Fruit fly (Drosophila melanogaster): ENCODE measurements around the gene Ugt37A1.

Ugt37A1 gene

dm6 chr2L:20334918-20335317, 39.0 kb downstream of the Ugt37A1 start (continued):
- TF ChIP-seq Smox (GFP tag; optimal IDR thresholded peaks at IDR 0.05) (no peak), CG34406 (GFP tag; optimal IDR thresholded peaks at IDR 0.05) (peak; percentile 39), Hr4 (GFP tag; optimal IDR thresholded peaks at IDR 0.05) (peak; percentile 63), ss (GFP tag; optimal IDR thresholded peaks at IDR 0.05) (no peak), Blimp-1 (GFP tag; optimal IDR thresholded peaks at IDR 0.05) (no peak), net (GFP tag; optimal IDR thresholded peaks at IDR 0.05) (peak; percentile 69), CG8119 (GFP tag; IDR thresholded peaks at IDR 0.05) (peak; percentile 86), Eip93F (GFP tag; optimal IDR thresholded peaks at IDR 0.05) (no peak), Lpt (GFP tag; optimal IDR thresholded peaks at IDR 0.05) (peak; percentile 71), svp (GFP tag) (no peak), CG1621 (tag; optimal IDR thresholded peaks at IDR 0.05) (no peak), dsx (GFP tag; optimal IDR thresholded peaks at IDR 0.05; ENCODE audit: poor library complexity, severe bottlenecking) (peak; percentile 31), CG6854 (GFP tag; optimal IDR thresholded peaks at IDR 0.05) (no peak), vri (GFP tag; optimal IDR thresholded peaks at IDR 0.05) (no peak), esn (GFP tag; optimal IDR thresholded peaks at IDR 0.05) (peak; percentile 7), cyc (GFP tag; optimal IDR thresholded peaks at IDR 0.05) (no peak), Sox15 (GFP tag; optimal IDR thresholded peaks at IDR 0.05) (no peak), CG6792 (GFP tag; optimal IDR thresholded peaks at IDR 0.05) (peak; percentile 32), dac (GFP tag; optimal IDR thresholded peaks at IDR 0.05) (peak; percentile 62), Ets96B (tag; optimal IDR thresholded peaks at IDR 0.05) (peak; percentile 32), CG15336 (GFP tag; IDR thresholded peaks at IDR 0.05) (peak; percentile 92), CG6808 (GFP tag; optimal IDR thresholded peaks at IDR 0.05) (no peak), pdm3 (GFP tag; optimal IDR thresholded peaks at IDR 0.05) (peak; percentile 40), CG8319 (GFP tag; optimal IDR thresholded peaks at IDR 0.05) (no peak), acj6 (GFP tag; optimal IDR thresholded peaks at IDR 0.05) (peak; percentile 57), Ets21C (GFP tag; optimal IDR thresholded peaks at IDR 0.05) (no peak), Hr39 (GFP tag; optimal IDR thresholded peaks at IDR 0.05) (no peak), CG11762 (GFP tag; optimal IDR thresholded peaks at IDR 0.05; ENCODE audit: insufficient read depth) (peak; percentile 26), eg (GFP tag; IDR thresholded peaks at IDR 0.05) (peak; percentile 88), CG4318 (GFP tag; optimal IDR thresholded peaks at IDR 0.05) (peak; percentile 72), CG32006 (GFP tag; optimal IDR thresholded peaks at IDR 0.05) (peak; percentile 88), OdsH (GFP tag; optimal IDR thresholded peaks at IDR 0.05) (peak; percentile 75), CG16779 (tag; optimal IDR thresholded peaks at IDR 0.05) (no peak), CG3919 (GFP tag; optimal IDR thresholded peaks at IDR 0.05) (peak; percentile 60), CG6276 (GFP tag; optimal IDR thresholded peaks at IDR 0.05) (peak; percentile 76), CG9139 (GFP tag; optimal IDR thresholded peaks at IDR 0.05) (no peak), CG3032 (tag; optimal IDR thresholded peaks at IDR 0.05) (peak; percentile 35), fd85E (GFP tag; optimal IDR thresholded peaks at IDR 0.05) (no peak)

DNA sequence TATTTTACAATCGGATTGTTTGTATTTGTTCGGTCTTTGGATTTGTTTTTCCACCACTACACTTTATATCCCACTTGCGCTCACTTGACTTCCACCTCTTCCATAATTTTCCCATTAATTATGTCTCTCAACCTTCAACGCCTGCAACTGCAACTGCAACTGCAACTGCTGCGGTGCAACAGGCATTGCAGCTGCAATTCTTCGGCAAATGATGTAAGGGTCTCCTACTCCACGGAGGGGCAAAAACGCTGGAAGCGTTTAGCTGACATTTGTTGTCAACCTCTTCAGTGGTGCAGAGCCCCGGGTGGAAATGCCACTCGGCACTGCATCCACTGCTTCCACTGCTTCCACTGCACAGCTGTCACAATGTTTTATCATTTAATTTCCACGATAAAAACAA, 40.9 kb downstream of the Ugt37A1 start:
- TF ChIP-seq salr (GFP tag; optimal IDR thresholded peaks at IDR 0.05) (no peak), Hr38 (GFP tag; optimal IDR thresholded peaks at IDR 0.05) (no peak), Eip78C (GFP tag) (peak; percentile 21), pdm3 (GFP tag; optimal IDR thresholded peaks at IDR 0.05) (no peak), lz (GFP tag; optimal IDR thresholded peaks at IDR 0.05) (no peak), OdsH (GFP tag; optimal IDR thresholded peaks at IDR 0.05) (no peak)
